Fruit fly (Drosophila melanogaster) whole organism, wandering third instar larva: ENCODE data around the gene Takl2.

Experiments
- Abd-B ChIP-seq: fragments of >200 bp; optimal IDR thresholded peaks from 2 replicates; lab custom pipeline; 2017; ENCODE audit warnings: missing biosample characterization, missing genetic modification characterization
- CG32264 ChIP-seq: fragments of 200-800 bp; sonication (Bioruptor generic); optimal IDR thresholded peaks from 2 replicates; lab custom pipeline; 2016; ENCODE audit warnings: missing biosample characterization, missing genetic modification characterization
- CG9705 ChIP-seq: fragments of 200-800 bp; sonication (Bioruptor generic); optimal IDR thresholded peaks from 2 replicates; lab custom pipeline; 2018; ENCODE audit warnings: missing biosample characterization, mild to moderate bottlenecking, missing genetic modification characterization
- CrebA ChIP-seq: fragments of 200-800 bp; sonication (Bioruptor generic); optimal IDR thresholded peaks from 2 replicates; lab custom pipeline; 2016; ENCODE audit warnings: missing biosample characterization, mild to moderate bottlenecking, missing genetic modification characterization, borderline replicate concordance
- Dfd ChIP-seq: fragments of >200 bp; optimal IDR thresholded peaks from 2 replicates; lab custom pipeline; 2017; ENCODE audit warnings: missing biosample characterization, missing genetic modification characterization
- Dif ChIP-seq: fragments of 200-275, 200-300 bp; sonication (Bioruptor generic); optimal IDR thresholded peaks from 2 replicates; lab custom pipeline; 2018; ENCODE audit warnings: missing biosample characterization, missing genetic modification characterization; ENCODE audit not compliant: partially characterized antibody
- GATAd ChIP-seq: sonication (Bioruptor generic); optimal IDR thresholded peaks from 2 replicates; lab custom pipeline; 2016; ENCODE audit warnings: missing biosample characterization, missing genetic modification characterization
- HLH106 ChIP-seq: fragments of 200-800 bp; optimal IDR thresholded peaks from 3 replicates; lab custom pipeline; 2019; ENCODE audit warnings: missing biosample characterization, mild to moderate bottlenecking, missing genetic modification characterization, moderate library complexity
- Hnf4 ChIP-seq: fragments of 200-800 bp; sonication (Bioruptor generic); optimal IDR thresholded peaks from 2 replicates; lab custom pipeline; 2016; ENCODE audit warnings: missing biosample characterization, mild to moderate bottlenecking, missing genetic modification characterization
- Hr78 ChIP-seq: fragments of >200 bp; optimal IDR thresholded peaks from 2 replicates; lab custom pipeline; 2017; ENCODE audit warnings: missing biosample characterization, missing genetic modification characterization
- Hr83 ChIP-seq: fragments of 200-300 bp; sonication (Bioruptor generic); optimal IDR thresholded peaks from 2 replicates; lab custom pipeline; 2016; ENCODE audit warnings: missing biosample characterization, mild to moderate bottlenecking, missing genetic modification characterization, moderate library complexity; ENCODE audit not compliant: poor library complexity, severe bottlenecking
- Jra ChIP-seq: sonication (Bioruptor generic); optimal IDR thresholded peaks from 2 replicates; lab custom pipeline; 2016; ENCODE audit warnings: missing biosample characterization, missing genetic modification characterization
- Mio ChIP-seq: sonication (Bioruptor generic); optimal IDR thresholded peaks from 2 replicates; lab custom pipeline; 2016; ENCODE audit warnings: missing biosample characterization, missing genetic modification characterization
- Myc ChIP-seq: fragments of >200 bp; optimal IDR thresholded peaks from 2 replicates; lab custom pipeline; 2017
- N ChIP-seq: fragments of >200 bp; optimal IDR thresholded peaks from 2 replicates; lab custom pipeline; 2018; ENCODE audit warnings: missing biosample characterization, missing external identifiers, missing genetic modification characterization
- OdsH ChIP-seq: fragments of 200-800 bp; sonication (Bioruptor generic); optimal IDR thresholded peaks from 2 replicates; lab custom pipeline; 2016; ENCODE audit warnings: missing biosample characterization, mild to moderate bottlenecking, missing genetic modification characterization
- Rel ChIP-seq, 2 experiments: fragments of 200-800 bp; sonication (Bioruptor generic) in 1 of 2; optimal IDR thresholded peaks; 2 replicates in 1 of 2; 3 replicates in 1 of 2; lab custom pipeline; 2016 to 2019; ENCODE audit warnings: mild to moderate bottlenecking in 2 of 2, missing biosample characterization in 2 of 2, missing genetic modification characterization in 2 of 2, moderate library complexity in 1 of 2
- Sp1 ChIP-seq: fragments of 200-800 bp; sonication (Bioruptor generic); optimal IDR thresholded peaks from 3 replicates; lab custom pipeline; 2019; ENCODE audit warnings: missing biosample characterization, mild to moderate bottlenecking, missing genetic modification characterization, moderate library complexity
- Vsx2 ChIP-seq: fragments of 200-300, 225-300 bp; sonication (Bioruptor generic); optimal IDR thresholded peaks from 2 replicates; lab custom pipeline; 2018; ENCODE audit warnings: missing biosample characterization, missing genetic modification characterization; ENCODE audit not compliant: partially characterized antibody
- br ChIP-seq: fragments of 200-800 bp; sonication (Bioruptor generic); optimal IDR thresholded peaks from 2 replicates; lab custom pipeline; 2016; ENCODE audit warnings: missing biosample characterization, missing genetic modification characterization
- brk ChIP-seq: fragments of 200-800 bp; sonication (Bioruptor generic); optimal IDR thresholded peaks from 2 replicates; lab custom pipeline; 2016; ENCODE audit warnings: missing biosample characterization, mild to moderate bottlenecking, missing genetic modification characterization
- dl ChIP-seq, 2 experiments: fragments of 175-275, 200-275 bp in 1 of 2; fragments of 200-275 bp in 1 of 2; sonication (Bioruptor generic); optimal IDR thresholded peaks; lab custom pipeline; 2018; ENCODE audit warnings: mild to moderate bottlenecking in 2 of 2, missing biosample characterization in 2 of 2, missing genetic modification characterization in 2 of 2, moderate library complexity in 2 of 2; ENCODE audit not compliant: partially characterized antibody in 2 of 2, insufficient read depth in 1 of 2
- dmrt93B ChIP-seq: fragments of 200-800 bp; sonication (Bioruptor generic); optimal IDR thresholded peaks from 2 replicates; lab custom pipeline; 2018; ENCODE audit warnings: missing biosample characterization, mild to moderate bottlenecking, missing genetic modification characterization
- dsf ChIP-seq: sonication (Bioruptor generic); optimal IDR thresholded peaks from 2 replicates; lab custom pipeline; 2016; ENCODE audit warnings: missing biosample characterization, missing genetic modification characterization, borderline replicate concordance
- ey ChIP-seq: fragments of 200-800 bp; sonication (Bioruptor generic); optimal IDR thresholded peaks from 2 replicates; lab custom pipeline; 2016; ENCODE audit warnings: missing biosample characterization, missing genetic modification characterization
- foxo ChIP-seq, 2 experiments: fragments of 200-800 bp; sonication (Bioruptor generic); optimal IDR thresholded peaks; 2 replicates in 1 of 2; 3 replicates in 1 of 2; lab custom pipeline; 2016 to 2017; ENCODE audit warnings: missing biosample characterization in 2 of 2, missing genetic modification characterization in 2 of 2
- fru ChIP-seq: fragments of 200-800 bp; sonication (Bioruptor generic); optimal IDR thresholded peaks from 3 replicates; lab custom pipeline; 2016; ENCODE audit warnings: missing biosample characterization, mild to moderate bottlenecking, missing genetic modification characterization
- h ChIP-seq: fragments of 200-800 bp; sonication (Bioruptor generic); optimal IDR thresholded peaks from 3 replicates; lab custom pipeline; 2016; ENCODE audit warnings: missing biosample characterization, mild to moderate bottlenecking, missing genetic modification characterization
- jim ChIP-seq: fragments of 175-275, 200-325 bp; sonication (Bioruptor generic); optimal IDR thresholded peaks from 2 replicates; lab custom pipeline; 2016; ENCODE audit warnings: missing biosample characterization, mild to moderate bottlenecking, missing genetic modification characterization
- lola ChIP-seq: fragments of >200 bp; optimal IDR thresholded peaks from 2 replicates; lab custom pipeline; 2017; ENCODE audit warnings: missing biosample characterization, missing genetic modification characterization
- pan ChIP-seq: fragments of >200 bp; optimal IDR thresholded peaks from 2 replicates; lab custom pipeline; 2017
- psq ChIP-seq: fragments of 200-800 bp; sonication (Bioruptor generic); optimal IDR thresholded peaks from 3 replicates; lab custom pipeline; 2017; ENCODE audit warnings: missing biosample characterization, mild to moderate bottlenecking, missing genetic modification characterization, moderate library complexity
- rgr ChIP-seq: fragments of 200-800 bp; sonication (Bioruptor generic); optimal IDR thresholded peaks from 3 replicates; lab custom pipeline; 2016; ENCODE audit warnings: missing biosample characterization, mild to moderate bottlenecking, missing genetic modification characterization
- sage ChIP-seq: fragments of 200-800 bp; sonication (Bioruptor generic); optimal IDR thresholded peaks from 2 replicates; lab custom pipeline; 2016; ENCODE audit warnings: missing biosample characterization, mild to moderate bottlenecking, missing genetic modification characterization
- sv ChIP-seq: fragments of 200-800 bp; sonication (Bioruptor generic); optimal IDR thresholded peaks from 3 replicates; lab custom pipeline; 2016; ENCODE audit warnings: missing biosample characterization, missing genetic modification characterization
- tai ChIP-seq: sonication (Bioruptor generic); optimal IDR thresholded peaks from 2 replicates; lab custom pipeline; 2016; ENCODE audit warnings: missing biosample characterization, missing genetic modification characterization
- usp ChIP-seq: fragments of >200 bp; optimal IDR thresholded peaks from 2 replicates; lab custom pipeline; 2017; ENCODE audit warnings: missing biosample characterization, missing genetic modification characterization
- woc ChIP-seq: sonication (Bioruptor generic); optimal IDR thresholded peaks from 2 replicates; lab custom pipeline; 2016; ENCODE audit warnings: missing biosample characterization, mild to moderate bottlenecking, missing genetic modification characterization

The Takl2 gene

DNA sequence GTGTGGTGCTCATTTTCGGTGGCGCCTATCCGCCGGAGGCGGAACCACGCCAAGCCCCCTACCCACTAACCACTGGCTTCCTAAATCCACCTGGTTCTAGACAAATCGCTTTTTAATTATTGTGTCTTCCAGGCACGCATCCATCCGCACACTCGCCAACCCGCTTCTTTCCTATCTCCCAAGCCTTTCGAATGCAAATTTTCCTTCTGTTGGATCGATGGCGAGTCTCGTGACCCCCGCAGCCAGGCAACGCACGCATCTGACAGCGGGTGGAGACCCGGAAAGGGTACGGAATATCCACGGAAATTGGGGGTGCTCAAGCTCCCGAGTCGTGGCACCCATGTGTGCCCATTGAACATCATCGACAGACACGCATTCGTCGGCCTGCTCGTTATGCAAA is 26.5 kb downstream of the Takl2 start, which contains the start of gene CG13842:
CG13842 (minus strand) TSS at position 101 of the 400 bp plus-strand sequence.
- no peak for TF ChIP-seq Sp1 (GFP tag; lab: Kevin White, UChicago)
- no peak for TF ChIP-seq ey (GFP tag; lab: Kevin White, UChicago)
- no peak for TF ChIP-seq CrebA
- no peak for TF ChIP-seq N
- TF ChIP-seq jim = no peak
- no peak for TF ChIP-seq Dif
- TF ChIP-seq dsf = no peak
- TF ChIP-seq CG32264 (GFP tag; lab: Kevin White, UChicago) = no peak
- TF ChIP-seq brk = no peak
- no peak for TF ChIP-seq usp (GFP tag; lab: Kevin White, UChicago)

DNA sequence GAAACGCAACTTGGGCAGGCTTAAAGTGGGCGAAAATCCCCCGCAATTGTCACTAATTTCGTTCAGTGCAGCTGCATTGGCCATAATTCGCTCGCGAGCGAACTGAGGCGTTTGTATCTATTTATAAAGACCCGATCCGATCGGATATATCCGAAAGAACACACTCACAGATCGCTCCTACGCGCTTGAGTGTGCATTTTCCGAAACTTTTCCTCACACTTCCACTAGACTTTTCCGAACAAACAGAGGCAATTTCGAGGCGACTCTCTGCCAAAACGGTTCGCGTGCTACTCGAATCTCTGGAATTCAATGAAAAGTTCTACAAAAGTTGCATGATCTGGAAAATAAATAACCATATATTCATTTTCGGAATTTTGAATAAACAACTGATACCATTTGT is 31.9 kb downstream of the Takl2 start, which contains the start of the genes CG6972 and CCAP:
CG6972 (plus strand) TSS at position 215 of the 400 bp plus-strand sequence.
CCAP (minus strand) TSS at position 292 of the 400 bp plus-strand sequence.
- TF ChIP-seq Dfd = no peak
- TF ChIP-seq fru = no peak
- no peak for TF ChIP-seq Myc (lab: Kevin White, UChicago)
- TF ChIP-seq rgr (GFP tag; lab: Kevin White, UChicago) = no peak
- TF ChIP-seq Sp1 (GFP tag; lab: Kevin White, UChicago) = no peak
- no peak for TF ChIP-seq lola
- no peak for TF ChIP-seq GATAd (GFP tag; lab: Kevin White, UChicago)
- no peak for TF ChIP-seq Jra (GFP tag; lab: Kevin White, UChicago)
- no peak for TF ChIP-seq dmrt93B (GFP tag; lab: Kevin White, UChicago)
- no peak for TF ChIP-seq tai (GFP tag; lab: Kevin White, UChicago)
- TF ChIP-seq ey (GFP tag; lab: Kevin White, UChicago) = no peak
- TF ChIP-seq usp (GFP tag; lab: Kevin White, UChicago) = no peak
- TF ChIP-seq CG9705 (GFP tag; lab: Kevin White, UChicago) = no peak
- TF ChIP-seq sv (GFP tag; lab: Kevin White, UChicago) = no peak

DNA sequence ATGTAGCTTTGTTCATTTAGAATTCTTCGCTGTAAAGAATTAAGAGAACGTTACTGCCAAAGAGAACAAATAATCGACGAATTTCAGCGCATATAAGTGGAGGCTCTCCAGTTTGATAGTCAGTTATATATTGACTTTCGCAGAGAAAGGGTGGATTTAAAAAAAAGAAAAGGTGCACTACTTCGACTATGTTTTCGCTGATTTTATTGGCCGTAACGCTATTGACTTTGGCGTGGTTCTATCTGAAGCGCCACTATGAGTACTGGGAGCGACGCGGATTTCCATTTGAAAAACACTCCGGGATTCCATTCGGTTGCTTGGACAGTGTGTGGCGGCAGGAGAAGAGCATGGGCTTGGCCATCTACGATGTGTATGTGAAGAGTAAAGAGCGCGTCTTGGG is 35.4 kb downstream of the Takl2 start, which contains the start of gene Cyp6d4:
Cyp6d4 (plus strand) TSS at position 112 of the 400 bp plus-strand sequence.
- no peak for TF ChIP-seq brk
- peak; percentile 65 for TF ChIP-seq fru
- peak; percentile 25 for TF ChIP-seq Dif

DNA sequence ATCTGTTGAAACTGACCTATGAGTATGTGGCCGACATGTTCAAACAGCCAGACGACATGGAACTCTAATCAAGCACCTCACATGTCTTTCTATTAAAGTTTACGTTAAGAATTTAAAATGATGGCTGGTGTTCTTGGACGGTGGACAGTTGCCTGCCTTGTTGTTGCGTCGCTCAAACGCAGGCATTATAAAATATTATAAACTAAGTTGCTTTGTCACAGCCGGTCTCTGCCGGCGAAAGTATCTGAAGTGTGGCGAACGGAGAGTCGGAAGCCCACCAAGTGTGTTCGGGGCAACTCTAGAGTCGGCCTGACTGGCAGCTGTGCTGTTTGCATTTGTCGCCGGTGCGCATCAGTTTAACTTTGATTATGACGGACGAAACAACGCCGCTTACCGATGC is 39.0 kb downstream of the Takl2 start, which contains the start of gene cd:
cd (plus strand) TSS at position 301 of the 400 bp plus-strand sequence.
- TF ChIP-seq Hr78 (GFP tag; lab: Kevin White, UChicago) (no peak), psq (no peak), GATAd (GFP tag; lab: Kevin White, UChicago) (no peak), Dif (no peak), HLH106 (tag; lab: Kevin White, UChicago) (no peak), CG9705 (GFP tag; lab: Kevin White, UChicago) (no peak)

DNA sequence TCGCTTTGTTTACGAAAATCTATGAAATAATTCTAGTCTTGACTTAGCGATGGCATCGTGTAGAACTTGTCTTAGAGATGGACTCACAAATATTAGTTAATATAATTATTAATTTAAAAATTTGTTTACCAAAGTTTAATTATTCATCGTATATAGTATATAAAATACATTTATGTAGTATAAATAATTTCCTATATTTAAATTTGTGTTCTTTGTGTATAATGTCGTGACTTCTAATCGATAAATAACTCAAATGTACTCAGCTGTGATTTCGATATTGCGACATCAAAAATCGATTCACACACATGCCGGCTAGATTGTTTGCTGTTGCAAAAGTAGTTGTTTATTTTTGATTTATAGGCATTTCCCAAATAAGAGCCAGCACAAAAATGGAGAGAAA is 43.3 kb downstream of the Takl2 start, which contains the start of the genes wfs1 and Nup133:
wfs1 (minus strand) TSS at position 70 of the 400 bp plus-strand sequence.
Nup133 (plus strand) TSS at position 297 of the 400 bp plus-strand sequence.
- TF ChIP-seq foxo (GFP tag; optimal IDR thresholded peaks at IDR 0.05; lab: Kevin White, UChicago) = peak in 1 of 2 experiments; percentile 76
- TF ChIP-seq CG9705 (GFP tag; lab: Kevin White, UChicago) = peak; percentile 62
- TF ChIP-seq Hr83 (GFP tag; lab: Kevin White, UChicago) = no peak
- no peak for TF ChIP-seq Jra (GFP tag; lab: Kevin White, UChicago)
- TF ChIP-seq h = no peak
- no peak for TF ChIP-seq br (GFP tag; lab: Kevin White, UChicago)
- TF ChIP-seq Dif = no peak
- peak; percentile 63 for TF ChIP-seq OdsH (GFP tag; lab: Kevin White, UChicago)
- TF ChIP-seq ey (GFP tag; lab: Kevin White, UChicago) = no peak
- TF ChIP-seq brk = no peak
- TF ChIP-seq N = no peak
- TF ChIP-seq pan = no peak
- TF ChIP-seq dmrt93B (GFP tag; lab: Kevin White, UChicago) = no peak
- TF ChIP-seq Abd-B (GFP tag; lab: Kevin White, UChicago) = no peak
- TF ChIP-seq Vsx2 = no peak
- TF ChIP-seq GATAd (GFP tag; lab: Kevin White, UChicago) = no peak
- no peak for TF ChIP-seq Myc (lab: Kevin White, UChicago)
- TF ChIP-seq Dfd = no peak
- peak; percentile 67 for TF ChIP-seq psq
- no peak for TF ChIP-seq dsf
- peak; percentile 76 for TF ChIP-seq rgr (GFP tag; lab: Kevin White, UChicago)
- no peak for TF ChIP-seq lola
- no peak for TF ChIP-seq tai (GFP tag; lab: Kevin White, UChicago)
- TF ChIP-seq sage (GFP tag; lab: Kevin White, UChicago) = no peak
- peak; percentile 52 for TF ChIP-seq sv (GFP tag; lab: Kevin White, UChicago)
- no peak for TF ChIP-seq fru
- TF ChIP-seq dl (GFP tag; optimal IDR thresholded peaks at IDR 0.05; lab: Kevin White, UChicago; ENCODE audit: insufficient read depth in 1 of 2, partially characterized antibody in 2 of 2) = no peak
- TF ChIP-seq CrebA = no peak
- no peak for TF ChIP-seq Hr78 (GFP tag; lab: Kevin White, UChicago)
- TF ChIP-seq usp (GFP tag; lab: Kevin White, UChicago) = no peak
- TF ChIP-seq Hnf4 (GFP tag; lab: Kevin White, UChicago) = no peak
- no peak for TF ChIP-seq CG32264 (GFP tag; lab: Kevin White, UChicago)
- no peak for TF ChIP-seq Mio (GFP tag; lab: Kevin White, UChicago)
- no peak for TF ChIP-seq Rel (GFP tag; optimal IDR thresholded peaks at IDR 0.05; lab: Kevin White, UChicago)
- TF ChIP-seq Rel (tag; optimal IDR thresholded peaks at IDR 0.05; lab: Kevin White, UChicago) = peak; percentile 53
- no peak for TF ChIP-seq woc (GFP tag; lab: Kevin White, UChicago)
- TF ChIP-seq jim = no peak
